Fruit fly (Drosophila melanogaster) whole organism, pupa: ENCODE data around the gene CG4098.
A peak's percentile ranks its signal among the peaks of the same experiment; 100 is the strongest.

Experiments
- CG10348 ChIP-seq: fragments of 200-800 bp; sonication (Bioruptor generic); IDR thresholded peaks from 2 replicates; pipeline ENCODE4 v1.3.6; 2022; ENCODE audit warnings: missing biosample characterization, missing genetic modification characterization
- CG12605 ChIP-seq: fragments of 200-800 bp; sonication (Bioruptor generic); IDR thresholded peaks from 2 replicates; pipeline ENCODE4 v1.3.6; 2022; ENCODE audit warnings: missing biosample characterization, missing genetic modification characterization
- CG13204 ChIP-seq: fragments of 200-800 bp; sonication (Bioruptor generic); optimal IDR thresholded peaks from 2 replicates; lab custom pipeline; 2018; ENCODE audit warnings: missing biosample characterization, mild to moderate bottlenecking, missing genetic modification characterization, moderate library complexity
- CG14655 ChIP-seq: fragments of 200-800 bp; sonication (Bioruptor generic); optimal IDR thresholded peaks from 3 replicates; lab custom pipeline; 2017; ENCODE audit warnings: mild to moderate bottlenecking, missing biosample characterization, missing genetic modification reagents, missing genetic modification characterization
- CG15710 ChIP-seq: fragments of 200-800 bp; sonication (Bioruptor generic); optimal IDR thresholded peaks from 2 replicates; lab custom pipeline; 2018; ENCODE audit warnings: missing biosample characterization, mild to moderate bottlenecking, missing genetic modification characterization, moderate library complexity
- CG17806 ChIP-seq: fragments of 200-800 bp; sonication (Bioruptor generic); optimal IDR thresholded peaks from 2 replicates; lab custom pipeline; 2018; ENCODE audit warnings: missing biosample characterization, mild to moderate bottlenecking, missing genetic modification characterization, moderate library complexity
- CG32121 ChIP-seq: fragments of 200-800 bp; sonication (Bioruptor generic); IDR thresholded peaks from 2 replicates; pipeline ENCODE4 v1.3.6; 2022; ENCODE audit warnings: missing biosample characterization, missing genetic modification characterization
- CG34367 ChIP-seq: fragments of 200-800 bp; sonication (Bioruptor generic); optimal IDR thresholded peaks from 2 replicates; lab custom pipeline; 2018; ENCODE audit warnings: missing biosample characterization, mild to moderate bottlenecking, missing genetic modification characterization
- CG4496 ChIP-seq: fragments of 200-800 bp; sonication (Bioruptor generic); IDR thresholded peaks from 3 replicates; pipeline ENCODE4 v1.3.6; 2022; ENCODE audit warnings: missing biosample characterization, missing genetic modification characterization
- CG8159 ChIP-seq: fragments of 200-800 bp; sonication (Bioruptor generic); optimal IDR thresholded peaks from 3 replicates; lab custom pipeline; 2018; ENCODE audit warnings: missing biosample characterization, mild to moderate bottlenecking, missing genetic modification characterization, moderate library complexity
- CG8301 ChIP-seq: fragments of 200-800 bp; sonication (Bioruptor generic); optimal IDR thresholded peaks from 2 replicates; lab custom pipeline; 2018; ENCODE audit warnings: missing biosample characterization, mild to moderate bottlenecking, missing genetic modification characterization
- CG9948 ChIP-seq: fragments of 200-800 bp; sonication (Bioruptor generic); optimal IDR thresholded peaks from 2 replicates; lab custom pipeline; 2018; ENCODE audit warnings: missing biosample characterization, mild to moderate bottlenecking, missing genetic modification characterization, moderate library complexity
- D1 ChIP-seq: fragments of 200-800 bp; sonication (Bioruptor generic); optimal IDR thresholded peaks from 2 replicates; lab custom pipeline; 2018; ENCODE audit warnings: missing biosample characterization, mild to moderate bottlenecking, missing genetic modification characterization, moderate library complexity
- EcR ChIP-seq: fragments of 200-800 bp; sonication (Bioruptor generic); optimal IDR thresholded peaks from 3 replicates; lab custom pipeline; 2019; ENCODE audit warnings: missing biosample characterization, missing genetic modification characterization, mild to moderate bottlenecking, moderate library complexity, missing genetic modification reagents
- Ets98B ChIP-seq: fragments of 200-800 bp; sonication (Bioruptor generic); IDR thresholded peaks from 2 replicates; pipeline ENCODE4 v1.3.6; 2022; ENCODE audit warnings: missing biosample characterization, missing genetic modification characterization
- Pif1A ChIP-seq: fragments of 200-800 bp; sonication (Bioruptor generic); optimal IDR thresholded peaks from 3 replicates; lab custom pipeline; 2016; ENCODE audit warnings: missing biosample characterization, missing genetic modification characterization
- Pif1B ChIP-seq: fragments of 200-800 bp; sonication (Bioruptor generic); optimal IDR thresholded peaks from 3 replicates; lab custom pipeline; 2016; ENCODE audit warnings: missing biosample characterization, missing genetic modification characterization
- Snoo ChIP-seq: fragments of 200-800 bp; sonication (Bioruptor generic); optimal IDR thresholded peaks from 3 replicates; lab custom pipeline; 2017; ENCODE audit warnings: missing biosample characterization, mild to moderate bottlenecking, missing genetic modification characterization, inconsistent platforms
- fd96Ca ChIP-seq: fragments of 200-800 bp; sonication (Bioruptor generic); IDR thresholded peaks from 3 replicates; pipeline ENCODE4 v1.3.6; 2022; ENCODE audit warnings: missing biosample characterization, missing genetic modification characterization
- gl ChIP-seq: fragments of 200-800 bp; sonication (Bioruptor generic); optimal IDR thresholded peaks from 2 replicates; lab custom pipeline; 2018; ENCODE audit warnings: missing biosample characterization, mild to moderate bottlenecking, missing genetic modification characterization
- rn ChIP-seq: fragments of 200-800 bp; sonication (Bioruptor generic); IDR thresholded peaks from 2 replicates; pipeline ENCODE4 v1.3.6; 2022; ENCODE audit warnings: missing biosample characterization, missing genetic modification characterization

CG4098 gene

DNA sequence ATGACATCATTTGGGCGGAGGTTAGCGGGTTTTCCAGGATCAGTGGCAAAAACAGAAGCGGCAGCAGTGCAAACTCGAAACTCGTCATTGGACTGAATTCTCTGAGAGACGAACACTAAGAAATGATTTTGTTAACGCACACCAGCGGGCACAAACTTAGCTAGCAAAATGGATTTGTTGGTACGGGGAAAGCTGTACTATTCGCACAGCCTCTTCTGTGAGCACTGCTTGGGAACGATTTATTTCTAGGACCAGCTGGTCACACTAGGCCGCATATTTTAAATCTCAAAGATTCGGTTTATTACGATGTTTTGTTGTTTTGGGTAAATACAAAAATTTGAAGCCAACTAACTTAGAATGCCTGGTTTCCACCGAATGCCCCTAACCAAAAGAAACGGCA, at the start of gene CG4098:
CG4098 (minus strand) TSS at position 228 of the 400 bp plus-strand sequence.
- TF ChIP-seq CG12605 (GFP tag; lab: Robert Waterston, UW) (peak; percentile 67), CG13204 (GFP tag; lab: Kevin White, UChicago) (no peak), CG4496 (GFP tag; lab: Robert Waterston, UW) (peak; percentile 84), Pif1B (GFP tag; lab: Kevin White, UChicago) (peak; percentile 20), CG34367 (tag; lab: Kevin White, UChicago) (peak; percentile 34), Ets98B (GFP tag; lab: Robert Waterston, UW) (peak; percentile 83), CG17806 (tag; lab: Kevin White, UChicago) (peak; percentile 42), EcR (no peak), CG10348 (GFP tag; lab: Robert Waterston, UW) (no peak), fd96Ca (GFP tag; lab: Robert Waterston, UW) (peak; percentile 83), CG15710 (tag; lab: Kevin White, UChicago) (peak; percentile 47), CG9948 (no peak), CG32121 (GFP tag; lab: Robert Waterston, UW) (peak; percentile 71), CG8159 (tag; lab: Kevin White, UChicago) (peak; percentile 30), CG14655 (GFP tag; lab: Kevin White, UChicago) (peak; percentile 27), D1 (tag; lab: Kevin White, UChicago) (no peak), gl (tag; lab: Kevin White, UChicago) (no peak), Snoo (tag; lab: Kevin White, UChicago) (peak; percentile 37), CG8301 (tag; lab: Kevin White, UChicago) (peak; percentile 14), Pif1A (GFP tag; lab: Kevin White, UChicago) (peak; percentile 47), rn (GFP tag; lab: Robert Waterston, UW) (peak; percentile 55; the same call in 1 of the 2 replicates)

DNA sequence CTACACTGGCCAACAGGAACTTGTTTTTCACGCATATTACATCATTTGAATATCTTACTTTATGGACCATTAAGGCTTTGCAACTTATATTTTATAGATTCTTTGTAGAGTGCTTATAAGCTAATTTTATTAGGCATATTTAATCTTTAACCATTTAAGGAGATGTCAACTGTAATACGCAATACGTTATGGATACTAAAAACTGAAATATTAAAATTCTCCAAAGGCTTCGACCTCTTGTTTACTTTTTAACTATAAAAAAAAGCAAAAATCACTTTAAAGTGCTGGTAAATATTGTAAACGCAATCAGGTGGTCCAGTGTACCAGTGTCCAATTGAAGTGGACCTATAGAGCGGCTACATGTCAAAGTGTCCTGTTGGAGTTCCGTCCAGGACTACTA, 47.9 kb upstream of the CG4098 start:
- TF ChIP-seq CG9948 (peak; percentile 58), CG10348 (GFP tag; lab: Robert Waterston, UW) (no peak), CG34367 (tag; lab: Kevin White, UChicago) (peak; percentile 6), Ets98B (GFP tag; lab: Robert Waterston, UW) (no peak), CG8159 (tag; lab: Kevin White, UChicago) (peak; percentile 51), fd96Ca (GFP tag; lab: Robert Waterston, UW) (peak; percentile 11; the same call in 1 of the 3 replicates), EcR (no peak), CG32121 (GFP tag; lab: Robert Waterston, UW) (no peak), CG17806 (tag; lab: Kevin White, UChicago) (peak; percentile 25), CG8301 (tag; lab: Kevin White, UChicago) (peak; percentile 55), CG15710 (tag; lab: Kevin White, UChicago) (peak; percentile 21), CG12605 (GFP tag; lab: Robert Waterston, UW) (no peak), Pif1A (GFP tag; lab: Kevin White, UChicago) (no peak), gl (tag; lab: Kevin White, UChicago) (no peak), CG4496 (GFP tag; lab: Robert Waterston, UW) (no peak), Pif1B (GFP tag; lab: Kevin White, UChicago) (no peak), rn (GFP tag; lab: Robert Waterston, UW) (no peak), CG14655 (GFP tag; lab: Kevin White, UChicago) (peak; percentile 68), Snoo (tag; lab: Kevin White, UChicago) (no peak), D1 (tag; lab: Kevin White, UChicago) (no peak), CG13204 (GFP tag; lab: Kevin White, UChicago) (no peak)

DNA sequence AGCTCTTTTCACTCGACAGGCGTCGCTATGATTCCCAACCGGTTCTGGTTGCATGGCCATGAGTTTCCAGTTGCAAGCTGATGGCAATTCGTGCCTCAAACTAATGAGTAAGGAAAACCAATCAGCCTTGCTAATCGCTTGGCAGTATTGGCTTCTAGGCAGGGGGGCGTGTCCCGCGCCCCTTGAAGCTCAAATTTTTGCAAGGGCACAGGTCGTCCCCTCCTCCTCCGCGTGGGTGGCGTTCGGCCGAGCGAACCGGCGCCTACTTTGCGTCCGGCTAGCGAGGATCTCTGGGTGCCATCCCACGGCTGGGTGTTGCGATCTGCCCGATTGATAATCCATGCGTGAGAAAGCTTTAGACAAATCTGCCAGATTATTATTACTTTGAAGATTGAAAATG, 44.5 kb upstream of the CG4098 start:
- TF ChIP-seq Pif1A (GFP tag; lab: Kevin White, UChicago) (no peak), EcR (no peak), rn (GFP tag; lab: Robert Waterston, UW) (no peak), CG10348 (GFP tag; lab: Robert Waterston, UW) (no peak), Ets98B (GFP tag; lab: Robert Waterston, UW) (no peak), fd96Ca (GFP tag; lab: Robert Waterston, UW) (no peak), CG14655 (GFP tag; lab: Kevin White, UChicago) (no peak), Snoo (tag; lab: Kevin White, UChicago) (no peak), CG9948 (no peak)

DNA sequence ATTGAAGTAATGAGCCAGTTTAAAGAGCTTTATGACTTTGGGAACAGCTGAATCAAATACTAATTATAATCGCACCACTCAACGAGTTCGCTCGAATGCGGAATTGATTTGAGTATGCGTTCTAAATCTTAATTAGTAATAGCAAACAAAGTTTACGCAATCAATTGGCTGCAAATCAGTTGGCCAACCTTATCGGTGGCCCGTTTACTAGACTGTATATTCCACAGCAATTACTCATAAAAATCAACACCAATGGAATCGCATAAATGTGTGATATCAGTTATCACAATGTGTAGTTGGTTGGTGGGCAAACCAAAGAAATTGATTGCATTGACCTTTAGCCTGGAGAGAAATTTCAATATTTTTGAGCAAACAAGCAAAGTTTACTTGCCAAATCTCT, 43.4 kb upstream of the CG4098 start:
- TF ChIP-seq CG12605 (GFP tag; lab: Robert Waterston, UW) (no peak), Pif1A (GFP tag; lab: Kevin White, UChicago) (no peak), Snoo (tag; lab: Kevin White, UChicago) (no peak), fd96Ca (GFP tag; lab: Robert Waterston, UW) (no peak), Ets98B (GFP tag; lab: Robert Waterston, UW) (no peak), CG4496 (GFP tag; lab: Robert Waterston, UW) (no peak)

DNA sequence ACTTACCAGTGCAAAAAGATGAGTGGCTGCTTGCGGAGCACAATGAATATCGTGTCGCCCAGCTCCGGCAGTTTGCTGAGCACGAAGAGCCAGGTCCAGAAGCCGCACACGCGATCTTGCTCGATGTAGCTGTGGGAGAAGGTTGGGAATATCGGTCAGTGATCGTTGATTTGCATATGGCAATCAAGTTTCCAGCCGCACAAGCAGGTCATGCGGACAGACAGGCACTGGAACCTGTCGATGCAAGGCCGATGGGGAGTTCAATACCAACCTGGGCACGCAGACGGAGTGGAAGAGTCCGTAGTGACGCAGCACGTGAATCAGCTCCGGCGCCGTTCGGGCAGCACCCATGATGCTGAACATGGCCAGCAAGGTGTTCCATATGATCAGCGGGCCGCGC, 42.0 kb upstream of the CG4098 start:
- TF ChIP-seq EcR (peak; percentile 80), CG32121 (GFP tag; lab: Robert Waterston, UW) (no peak)

DNA sequence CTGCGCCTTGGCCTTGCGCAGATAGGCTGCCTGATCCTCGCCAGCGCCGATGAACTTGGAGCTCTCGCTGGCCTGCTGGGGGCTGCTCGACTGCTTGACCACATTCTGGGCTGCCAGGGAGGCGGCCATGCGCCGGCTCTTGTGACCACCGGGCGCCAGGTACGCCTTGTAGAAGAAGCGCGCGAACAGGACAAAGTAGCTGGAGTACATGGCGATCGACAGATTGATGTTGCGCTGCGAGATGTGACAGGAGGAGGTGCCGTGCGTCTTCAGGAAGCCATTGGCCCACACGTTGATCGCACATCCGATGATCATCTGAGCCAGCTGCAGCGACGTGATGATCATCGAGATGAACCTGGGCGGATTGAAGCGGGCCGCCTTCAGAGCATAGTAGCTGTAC, 40.9 kb upstream of the CG4098 start:
- TF ChIP-seq Pif1B (GFP tag; lab: Kevin White, UChicago) (no peak), gl (tag; lab: Kevin White, UChicago) (no peak), CG15710 (tag; lab: Kevin White, UChicago) (no peak), CG32121 (GFP tag; lab: Robert Waterston, UW) (no peak), Ets98B (GFP tag; lab: Robert Waterston, UW) (no peak), CG4496 (GFP tag; lab: Robert Waterston, UW) (no peak), fd96Ca (GFP tag; lab: Robert Waterston, UW) (no peak), Snoo (tag; lab: Kevin White, UChicago) (no peak), CG13204 (GFP tag; lab: Kevin White, UChicago) (no peak), CG8159 (tag; lab: Kevin White, UChicago) (no peak), CG14655 (GFP tag; lab: Kevin White, UChicago) (no peak)
